Worm (Caenorhabditis elegans) whole organism, young adult: ENCODE measurements around the gene F47B8.14.

Experiments used
- B0019.2 ChIP-seq: fragments of 200-800 bp; sonication (Bioruptor generic); conservative IDR thresholded peaks from 2 replicates; pipeline ENCODE4 v1.3.6; 2022; ENCODE audit warnings: missing genetic modification reagents, missing genetic modification characterization, missing compliant biosample characterization
- B0336.3 ChIP-seq: fragments of 200-800 bp; sonication (Bioruptor generic); IDR thresholded peaks from 2 replicates; pipeline ENCODE4 v1.3.6; 2022; ENCODE audit warnings: missing genetic modification characterization, missing compliant biosample characterization
- F49E8.2 ChIP-seq: sonication (generic microtip); optimal IDR thresholded peaks from 3 replicates; lab custom pipeline; 2017; ENCODE audit warnings: missing genetic modification characterization, mild to moderate bottlenecking, missing compliant biosample characterization, antibody characterized with exemption, moderate library complexity; ENCODE audit not compliant: insufficient read depth
- F57A8.1 ChIP-seq: fragments of 200-800 bp; sonication (Bioruptor generic); optimal IDR thresholded peaks from 2 replicates; lab custom pipeline; 2018; ENCODE audit warnings: mild to moderate bottlenecking, missing genetic modification characterization, moderate library complexity, missing compliant biosample characterization
- K12H6.12 ChIP-seq: fragments of 200-800 bp; sonication (Bioruptor generic); optimal IDR thresholded peaks from 2 replicates; lab custom pipeline; 2018; ENCODE audit warnings: mild to moderate bottlenecking, missing genetic modification characterization, missing compliant biosample characterization
- Y67H2A.10 ChIP-seq: fragments of 200-800 bp; sonication (Bioruptor generic); conservative IDR thresholded peaks from 2 replicates; pipeline ENCODE4 v1.3.6; 2022; ENCODE audit warnings: missing genetic modification reagents, missing genetic modification characterization, missing compliant biosample characterization
- Y79H2A.3 ChIP-seq: fragments of 200-800 bp; sonication (Bioruptor generic); conservative IDR thresholded peaks from 2 replicates; pipeline ENCODE4 v1.3.6; 2022; ENCODE audit warnings: missing genetic modification reagents, missing genetic modification characterization, missing compliant biosample characterization
- athp-1 ChIP-seq: sonication (generic microtip); optimal IDR thresholded peaks from 2 replicates; lab custom pipeline; 2017; ENCODE audit warnings: mild to moderate bottlenecking, missing genetic modification characterization, missing compliant biosample characterization
- attf-5 ChIP-seq: fragments of 200-800 bp; sonication (Bioruptor generic); optimal IDR thresholded peaks from 2 replicates; lab custom pipeline; 2018; ENCODE audit warnings: mild to moderate bottlenecking, missing genetic modification characterization, missing compliant biosample characterization
- cebp-1 ChIP-seq, 2 experiments: fragments of 200-800 bp in 1 of 2; sonication (Bioruptor generic) in 1 of 2; sonication (generic microtip) in 1 of 2; IDR thresholded peaks in 1 of 2; optimal IDR thresholded peaks in 1 of 2; 2 replicates each; pipeline versions ENCODE4 v1.3.6 to Lab custom; 2017 to 2022; ENCODE audit warnings: missing compliant biosample characterization in 2 of 2, missing genetic modification characterization in 2 of 2, mild to moderate bottlenecking in 1 of 2, missing genetic modification reagents in 1 of 2, moderate library complexity in 1 of 2
- ceh-79 ChIP-seq: sonication (generic microtip); optimal IDR thresholded peaks from 2 replicates; lab custom pipeline; 2017; ENCODE audit warnings: mild to moderate bottlenecking, missing genetic modification characterization, missing compliant biosample characterization
- ceh-91 ChIP-seq: fragments of 200-800 bp; sonication (Bioruptor generic); IDR thresholded peaks from 2 replicates; pipeline ENCODE4 v1.3.6; 2022; ENCODE audit warnings: missing genetic modification reagents, missing genetic modification characterization, missing compliant biosample characterization
- dox-1 ChIP-seq: fragments of 200-800 bp; sonication (Bioruptor generic); IDR thresholded peaks from 2 replicates; pipeline ENCODE4 v1.3.6; 2022; ENCODE audit warnings: missing genetic modification reagents, missing genetic modification characterization, missing compliant biosample characterization
- efl-1 ChIP-seq: fragments of 150-350 bp; optimal IDR thresholded peaks from 2 replicates; lab custom pipeline; 2014; ENCODE audit warnings: missing biosample characterization, missing genetic modification reagents, missing genetic modification characterization
- egrh-3 ChIP-seq: fragments of 200-800 bp; sonication (Bioruptor generic); IDR thresholded peaks from 2 replicates; pipeline ENCODE4 v1.3.6; 2022; ENCODE audit warnings: missing genetic modification reagents, missing genetic modification characterization, missing compliant biosample characterization
- ekl-4 ChIP-seq: fragments of 200-800 bp; sonication (Bioruptor generic); IDR thresholded peaks from 2 replicates; pipeline ENCODE4 v1.3.6; 2022; ENCODE audit warnings: missing genetic modification reagents, missing genetic modification characterization, missing compliant biosample characterization
- hlh-12 ChIP-seq: sonication (generic microtip); optimal IDR thresholded peaks from 2 replicates; lab custom pipeline; 2016; ENCODE audit warnings: missing genetic modification characterization, missing compliant biosample characterization
- lin-40 ChIP-seq: sonication (generic microtip); optimal IDR thresholded peaks from 2 replicates; lab custom pipeline; 2016; ENCODE audit warnings: missing genetic modification characterization, mild to moderate bottlenecking, missing compliant biosample characterization, missing genotype, missing genetic modification reagents
- lir-1 ChIP-seq: fragments of 200-800 bp; sonication (Bioruptor generic); conservative IDR thresholded peaks from 2 replicates; pipeline ENCODE4 v1.3.6; 2022; ENCODE audit warnings: missing genetic modification reagents, missing genetic modification characterization, missing compliant biosample characterization
- madf-10 ChIP-seq: sonication (generic microtip); optimal IDR thresholded peaks from 2 replicates; lab custom pipeline; 2016; ENCODE audit warnings: mild to moderate bottlenecking, missing genetic modification characterization, missing compliant biosample characterization
- madf-6 ChIP-seq: fragments of 200-800 bp; sonication (Bioruptor generic); IDR thresholded peaks from 2 replicates; pipeline ENCODE4 v1.3.6; 2022; ENCODE audit warnings: missing genetic modification reagents, missing genetic modification characterization, missing compliant biosample characterization
- madf-8 ChIP-seq: fragments of 200-800 bp; sonication (Bioruptor generic); conservative IDR thresholded peaks from 2 replicates; pipeline ENCODE4 v1.3.6; 2022; ENCODE audit warnings: missing genetic modification reagents, missing genetic modification characterization, missing compliant biosample characterization
- mel-28 ChIP-seq: sonication (generic microtip); optimal IDR thresholded peaks from 2 replicates; lab custom pipeline; 2016; ENCODE audit warnings: borderline replicate concordance, mild to moderate bottlenecking, missing genetic modification characterization, missing compliant biosample characterization
- nfyb-1 ChIP-seq: fragments of 200-800 bp; sonication (Bioruptor generic); IDR thresholded peaks from 2 replicates; pipeline ENCODE4 v1.3.6; 2022; ENCODE audit warnings: missing genetic modification reagents, missing genetic modification characterization, missing compliant biosample characterization
- nhr-90 ChIP-seq: sonication (generic microtip); optimal IDR thresholded peaks from 2 replicates; lab custom pipeline; 2016; ENCODE audit warnings: missing genotype, mild to moderate bottlenecking, missing genetic modification characterization, missing compliant biosample characterization
- pbrm-1 ChIP-seq: fragments of 200-800 bp; sonication (Bioruptor generic); IDR thresholded peaks from 2 replicates; pipeline ENCODE4 v1.3.6; 2022; ENCODE audit warnings: missing genetic modification reagents, missing genetic modification characterization, missing compliant biosample characterization
- pha-4 ChIP-seq: fragments of 150-350 bp; sonication (generic microtip); optimal IDR thresholded peaks from 2 replicates; lab custom pipeline; 2014; ENCODE audit warnings: missing biosample characterization, missing genetic modification reagents, missing genetic modification characterization
- repo-1 ChIP-seq: sonication (generic microtip); optimal IDR thresholded peaks from 2 replicates; lab custom pipeline; 2017; ENCODE audit warnings: mild to moderate bottlenecking, missing genetic modification characterization, missing compliant biosample characterization
- snpc-1.1 ChIP-seq: sonication (generic microtip); optimal IDR thresholded peaks from 2 replicates; lab custom pipeline; 2017; ENCODE audit warnings: missing genetic modification characterization, mild to moderate bottlenecking, missing compliant biosample characterization, antibody characterized with exemption, moderate library complexity, missing genotype, missing genetic modification reagents; ENCODE audit not compliant: insufficient read depth
- xnd-1 ChIP-seq: sonication (generic microtip); optimal IDR thresholded peaks from 2 replicates; lab custom pipeline; 2016; ENCODE audit warnings: missing genotype, missing genetic modification reagents, missing genetic modification characterization, missing compliant biosample characterization
- zfh-2 ChIP-seq: fragments of 200-800 bp; sonication (Bioruptor generic); conservative IDR thresholded peaks from 2 replicates; pipeline ENCODE4 v1.3.6; 2022; ENCODE audit warnings: missing genetic modification reagents, missing genetic modification characterization, missing compliant biosample characterization
- ztf-26 ChIP-seq: sonication (generic microtip); optimal IDR thresholded peaks from 2 replicates; lab custom pipeline; 2017; ENCODE audit warnings: missing genetic modification characterization, missing compliant biosample characterization
- ztf-28 ChIP-seq: fragments of 200-800 bp; sonication (Bioruptor generic); IDR thresholded peaks from 2 replicates; pipeline ENCODE4 v1.3.6; 2022; ENCODE audit warnings: missing genetic modification reagents, missing genetic modification characterization, missing compliant biosample characterization

Gene F47B8.14

ce11 chrV:14316525-14316924 lies 3.8 kb upstream of the F47B8.14 start, which contains the start of gene F47B8.2:
TSS of gene F47B8.2 (minus strand) at chrV:14316625.
- TF ChIP-seq repo-1 (no peak), Y79H2A.3 (GFP tag; lab: Robert Waterston, UW) (no peak), madf-6 (no peak)

ce11 chrV:14317204-14317603 lies 3.1 kb upstream of the F47B8.14 start:
- TF ChIP-seq ztf-26 (tag; lab: Kevin White, UChicago) = no peak
- no peak for TF ChIP-seq nhr-90 (tag; lab: Kevin White, UChicago)
- TF ChIP-seq ceh-91 (GFP tag; lab: Robert Waterston, UW) = no peak
- no peak for TF ChIP-seq hlh-12
- no peak for TF ChIP-seq madf-10
- no peak for TF ChIP-seq mel-28 (tag; lab: Kevin White, UChicago)
- TF ChIP-seq lir-1 (GFP tag; lab: Robert Waterston, UW) = no peak
- TF ChIP-seq efl-1 = no peak
- no peak for TF ChIP-seq snpc-1.1 (tag; lab: Kevin White, UChicago)
- TF ChIP-seq Y79H2A.3 (GFP tag; lab: Robert Waterston, UW) = no peak
- no peak for TF ChIP-seq ekl-4 (GFP tag; lab: Robert Waterston, UW)
- TF ChIP-seq, all 124 proteins: peak for 0

ce11 chrV:14317621-14318020 lies 2.7 kb upstream of the F47B8.14 start:
- TF ChIP-seq cebp-1 (GFP tag; IDR thresholded peaks at IDR 0.05; lab: Robert Waterston, UW) (no peak), cebp-1 (tag; optimal IDR thresholded peaks at IDR 0.05; lab: Kevin White, UChicago) (peak; percentile 1), madf-8 (no peak), pha-4 (tag; lab: Kevin White, UChicago) (no peak)

- TF ChIP-seq zfh-2 (GFP tag; lab: Robert Waterston, UW) (peak; percentile 95), egrh-3 (GFP tag; lab: Robert Waterston, UW) (peak; percentile 95), F49E8.2 (tag; lab: Kevin White, UChicago) (no peak), dox-1 (GFP tag; lab: Robert Waterston, UW) (no peak), ceh-79 (tag; lab: Kevin White, UChicago) (peak; percentile 8), lin-40 (no peak), K12H6.12 (tag; lab: Kevin White, UChicago) (no peak), B0336.3 (no peak), ztf-28 (GFP tag; lab: Robert Waterston, UW) (peak; percentile 4; the same call in 1 of the 2 replicates), B0019.2 (GFP tag; lab: Robert Waterston, UW) (no peak), xnd-1 (tag; lab: Kevin White, UChicago) (no peak)
Measured at ce11 chrV:14319101-14319781, 1.1 kb upstream of the F47B8.14 start, which contains the start of gene F47B8.13. TSS of gene F47B8.13 (minus strand) at chrV:14319731.

ce11 chrV:14320730-14321319 lies 479 bp downstream of the F47B8.14 start:
- TF ChIP-seq ztf-28 (GFP tag; lab: Robert Waterston, UW) (no peak), lir-1 (GFP tag; lab: Robert Waterston, UW) (no peak), pbrm-1 (GFP tag; lab: Robert Waterston, UW) (0 out of 2 replicates have a peak, but pooled peaks have one; percentile 14), cebp-1 (GFP tag; IDR thresholded peaks at IDR 0.05; lab: Robert Waterston, UW) (no peak), cebp-1 (tag; optimal IDR thresholded peaks at IDR 0.05; lab: Kevin White, UChicago) (peak; percentile 26), attf-5 (GFP tag; lab: Kevin White, UChicago) (peak; percentile 23), B0336.3 (peak; percentile 31; the same call in 1 of the 2 replicates), nfyb-1 (GFP tag; lab: Robert Waterston, UW) (0 out of 2 replicates have a peak, but pooled peaks have one; percentile 30), egrh-3 (GFP tag; lab: Robert Waterston, UW) (peak; percentile 98), F57A8.1 (peak; percentile 31), zfh-2 (GFP tag; lab: Robert Waterston, UW) (peak; percentile 95), athp-1 (tag; lab: Kevin White, UChicago) (peak; percentile 15), Y67H2A.10 (GFP tag; lab: Robert Waterston, UW) (no peak)
